Worm (Caenorhabditis elegans): Measurements from ENCODE around the gene ZK1058.3.

Gene ZK1058.3

DNA sequence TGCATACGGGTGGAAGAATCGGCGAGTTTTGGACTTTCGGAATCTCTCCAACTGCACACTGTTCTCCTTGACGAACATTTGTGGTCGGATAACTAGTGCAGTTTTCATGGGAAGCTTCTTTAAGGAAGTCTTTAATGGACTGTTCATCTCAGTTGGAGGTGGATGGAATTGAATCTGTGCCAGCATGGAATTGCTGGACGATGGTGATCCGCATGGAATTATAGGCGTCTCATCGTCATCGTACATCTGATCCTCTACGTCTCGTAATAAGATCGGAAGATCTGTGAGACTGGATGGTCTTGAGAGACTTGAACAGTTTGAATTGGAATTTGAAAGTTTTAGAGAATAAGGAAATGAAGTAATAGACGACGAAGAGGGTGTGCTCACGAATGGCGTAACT, 45.7 kb upstream of the ZK1058.3 start:
- TF ChIP-seq nhr-77 (tag; optimal IDR thresholded peaks at IDR 0.05) (no peak), nhr-237 (tag; optimal IDR thresholded peaks at IDR 0.05) (no peak), crh-2 (tag; optimal IDR thresholded peaks at IDR 0.05) (no peak), F13H6.1 (tag; optimal IDR thresholded peaks at IDR 0.05) (no peak), nhr-10 (tag; optimal IDR thresholded peaks at IDR 0.05) (no peak), ztf-1 (GFP tag; conservative IDR thresholded peaks at IDR 0.05) (no peak), R02D3.7 (tag; optimal IDR thresholded peaks at IDR 0.05) (no peak), unc-39 (tag; optimal IDR thresholded peaks at IDR 0.05) (no peak), egl-27 (tag; optimal IDR thresholded peaks at IDR 0.05) (no peak), zag-1 (tag; optimal IDR thresholded peaks at IDR 0.05) (no peak), snpc-4 (tag; optimal IDR thresholded peaks at IDR 0.05) (no peak), elt-1 (tag; optimal IDR thresholded peaks at IDR 0.05) (no peak), ceh-16 (tag; optimal IDR thresholded peaks at IDR 0.05) (no peak), mab-5 (tag; optimal IDR thresholded peaks at IDR 0.05) (no peak), sma-3 (GFP tag; optimal IDR thresholded peaks at IDR 0.05) (no peak), sma-9 (GFP tag; optimal IDR thresholded peaks at IDR 0.05) (no peak), sma-9 (tag; optimal IDR thresholded peaks at IDR 0.05) (no peak), skn-1 (tag; optimal IDR thresholded peaks at IDR 0.05) (no peak), ceh-82 (tag; optimal IDR thresholded peaks at IDR 0.05) (no peak)

DNA sequence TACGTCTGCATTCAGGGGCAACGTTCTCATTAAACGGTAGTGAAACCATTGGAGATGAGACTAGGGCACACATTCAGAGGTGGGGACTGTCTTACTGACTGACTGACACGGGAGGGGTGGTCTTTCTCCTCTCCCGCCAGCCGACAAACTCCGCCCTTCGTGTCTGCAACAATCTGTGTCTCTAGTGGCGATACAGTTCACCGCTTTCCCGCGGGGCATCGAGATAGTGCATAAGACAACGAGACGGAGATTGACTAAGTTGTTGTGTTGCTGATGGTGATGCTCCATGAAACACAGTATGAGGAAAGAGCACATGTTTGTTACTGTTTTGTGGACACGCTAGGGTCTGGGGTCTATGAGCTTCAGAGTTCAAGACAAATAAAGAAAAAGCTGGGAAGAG, 45.2 kb upstream of the ZK1058.3 start:
- no peak for TF ChIP-seq nhr-23 (tag; optimal IDR thresholded peaks at IDR 0.05)
- TF ChIP-seq nhr-12 (tag; optimal IDR thresholded peaks at IDR 0.05): no peak
- TF ChIP-seq sma-3 (GFP tag; optimal IDR thresholded peaks at IDR 0.05): no peak
- no peak for TF ChIP-seq alr-1 (tag; optimal IDR thresholded peaks at IDR 0.05)
- peak; percentile 58 for TF ChIP-seq F13H6.1 (tag; optimal IDR thresholded peaks at IDR 0.05)
- 0 out of 2 replicates have a peak, but pooled peaks have one; percentile 70 for TF ChIP-seq ztf-1 (GFP tag; conservative IDR thresholded peaks at IDR 0.05)
- TF ChIP-seq sma-9 (GFP tag; optimal IDR thresholded peaks at IDR 0.05): peak; percentile 29
- no peak for TF ChIP-seq sma-9 (tag; optimal IDR thresholded peaks at IDR 0.05)
- peak; percentile 54 for TF ChIP-seq fos-1 (tag; optimal IDR thresholded peaks at IDR 0.05)
- no peak for TF ChIP-seq elt-1 (tag; optimal IDR thresholded peaks at IDR 0.05)
- TF ChIP-seq nhr-11 (tag; optimal IDR thresholded peaks at IDR 0.05): no peak
- no peak for TF ChIP-seq ztf-4 (tag; optimal IDR thresholded peaks at IDR 0.05)
- peak; percentile 62 for TF ChIP-seq nhr-129 (tag; optimal IDR thresholded peaks at IDR 0.05)
- TF ChIP-seq ZK546.5 (tag; optimal IDR thresholded peaks at IDR 0.05): no peak
- peak; percentile 10 to 24 for TF ChIP-seq lsy-2 (tag; optimal IDR thresholded peaks at IDR 0.05)

DNA sequence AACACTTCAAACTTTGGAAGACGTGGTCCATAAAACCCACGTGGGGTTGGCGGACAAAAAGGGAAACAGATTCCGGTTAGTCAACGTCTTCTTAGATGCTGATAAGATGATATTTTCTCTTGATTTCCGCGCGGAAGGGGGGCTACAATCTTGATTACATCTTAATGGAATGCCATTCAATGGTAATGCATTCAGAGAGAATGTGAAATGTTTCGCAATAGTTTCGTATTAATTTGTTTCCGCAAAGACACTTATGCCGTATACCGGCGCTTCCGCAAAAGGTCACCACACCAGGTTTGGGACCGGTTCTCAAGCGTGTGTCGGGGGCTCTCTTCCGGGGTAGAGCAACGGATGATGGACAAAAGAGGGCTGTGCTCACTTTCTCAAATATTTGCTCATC, 44.2 kb upstream of the ZK1058.3 start:
- TF ChIP-seq unc-39 (tag; optimal IDR thresholded peaks at IDR 0.05): no peak
- TF ChIP-seq nhr-129 (tag; optimal IDR thresholded peaks at IDR 0.05): peak; percentile 53
- no peak for TF ChIP-seq nhr-11 (tag; optimal IDR thresholded peaks at IDR 0.05)

DNA sequence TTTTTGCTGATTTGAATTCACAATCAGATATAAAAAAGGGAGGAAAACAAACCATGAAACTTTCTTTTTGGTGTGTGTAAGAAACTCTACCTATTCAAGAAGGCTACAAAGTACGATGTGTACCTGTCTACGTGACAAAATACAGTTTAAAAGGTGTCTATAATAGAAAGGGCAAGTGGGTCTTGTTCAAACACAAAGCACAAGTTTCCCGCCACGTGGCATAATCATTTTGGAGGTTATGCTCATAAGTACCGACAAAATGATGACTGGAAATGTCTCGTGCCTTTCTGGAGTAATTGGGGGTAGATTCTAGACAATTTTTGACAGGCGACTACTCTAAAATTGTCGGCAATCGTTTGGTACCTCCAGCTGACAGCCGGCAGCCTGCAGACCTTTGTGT, 43.8 kb upstream of the ZK1058.3 start:
- peak; percentile 33 for TF ChIP-seq sma-9 (GFP tag; optimal IDR thresholded peaks at IDR 0.05)
- TF ChIP-seq sma-9 (tag; optimal IDR thresholded peaks at IDR 0.05): no peak
- TF ChIP-seq crh-2 (tag; optimal IDR thresholded peaks at IDR 0.05): peak; percentile 79
- TF ChIP-seq lin-39 (tag; optimal IDR thresholded peaks at IDR 0.05): no peak

DNA sequence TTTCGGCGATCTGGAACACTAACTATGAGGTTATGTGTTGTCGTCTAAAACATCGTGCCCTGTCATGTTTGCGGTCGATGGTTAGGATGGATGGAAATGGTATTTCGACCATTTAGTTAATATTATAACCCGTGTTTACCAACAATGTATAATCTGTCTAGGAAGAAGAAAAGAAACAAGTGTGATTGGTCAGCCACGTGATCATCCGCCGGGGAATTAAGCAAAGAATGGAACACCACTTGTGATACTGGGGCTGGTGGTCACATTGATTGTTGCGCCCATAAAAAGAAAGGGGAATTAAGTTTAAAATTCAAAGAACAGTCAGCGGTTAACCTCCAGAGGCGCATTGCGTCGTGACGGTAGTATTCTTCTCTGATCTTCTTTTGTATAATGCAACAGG, 43.1 kb upstream of the ZK1058.3 start:
- TF ChIP-seq nhr-129 (tag; optimal IDR thresholded peaks at IDR 0.05) (peak; percentile 36), nhr-6 (tag; optimal IDR thresholded peaks at IDR 0.05) (peak; percentile 53), crh-2 (tag; optimal IDR thresholded peaks at IDR 0.05) (peak; percentile 48), sma-3 (GFP tag; optimal IDR thresholded peaks at IDR 0.05) (peak; percentile 54), Y55F3AM.14 (GFP tag; optimal IDR thresholded peaks at IDR 0.05) (no peak), sma-9 (GFP tag; optimal IDR thresholded peaks at IDR 0.05) (peak; percentile 86), sma-9 (tag; optimal IDR thresholded peaks at IDR 0.05) (no peak), gmeb-1 (tag; optimal IDR thresholded peaks at IDR 0.05) (no peak), nhr-21 (tag; optimal IDR thresholded peaks at IDR 0.05) (peak; percentile 29), mdl-1 (tag; optimal IDR thresholded peaks at IDR 0.05) (no peak), ZK546.5 (tag; optimal IDR thresholded peaks at IDR 0.05) (no peak), nhr-77 (tag; optimal IDR thresholded peaks at IDR 0.05) (no peak), lsy-2 (tag; optimal IDR thresholded peaks at IDR 0.05) (peak in 1 of 2 experiments; percentile 15), egl-27 (tag; optimal IDR thresholded peaks at IDR 0.05) (no peak), nhr-25 (tag; optimal IDR thresholded peaks at IDR 0.05) (peak; percentile 85)

Data from whole organism, L2 larva.